Worm (Caenorhabditis elegans) whole organism, midembryonic: ENCODE results near the gene Y75B8A.6.
A peak's percentile ranks its signal among the peaks of the same experiment; 100 is the strongest.

Source experiments
- T22C8.4 ChIP-seq: fragments of 200-800 bp; sonication (Bioruptor generic); IDR thresholded peaks from 2 replicates; pipeline ENCODE4 v1.3.6; 2022; ENCODE audit warnings: missing genetic modification characterization, missing compliant biosample characterization
- cog-1 ChIP-seq: sonication (generic microtip); optimal IDR thresholded peaks from 2 replicates; lab custom pipeline; 2016; ENCODE audit warnings: missing genetic modification characterization, missing compliant biosample characterization
- flt-1 ChIP-seq: fragments of 200-800 bp; sonication (Bioruptor generic); IDR thresholded peaks from 2 replicates; pipeline ENCODE4 v1.3.6; 2022; ENCODE audit warnings: missing genetic modification characterization, missing compliant biosample characterization
- klf-2 ChIP-seq: fragments of 200-800 bp; sonication (Bioruptor generic); conservative IDR thresholded peaks from 2 replicates; pipeline ENCODE4 v1.3.6; 2022; ENCODE audit warnings: missing genetic modification reagents, missing genetic modification characterization, missing compliant biosample characterization
- med-1 ChIP-seq: sonication (generic microtip); optimal IDR thresholded peaks from 2 replicates; lab custom pipeline; 2017; ENCODE audit warnings: missing genetic modification characterization, mild to moderate bottlenecking, missing compliant biosample characterization, antibody characterized with exemption, missing genetic modification reagents; ENCODE audit not compliant: insufficient read depth
- ref-1 ChIP-seq: fragments of 200-800 bp; sonication (Bioruptor generic); conservative IDR thresholded peaks from 2 replicates; pipeline ENCODE4 v1.3.6; 2022; ENCODE audit warnings: missing genetic modification reagents, missing genetic modification characterization, missing compliant biosample characterization
- tab-1 ChIP-seq: fragments of 200-800 bp; sonication (Bioruptor generic); IDR thresholded peaks from 2 replicates; pipeline ENCODE4 v1.3.6; 2022; ENCODE audit warnings: missing genetic modification characterization, missing compliant biosample characterization
- ztf-23 ChIP-seq: fragments of 200-800 bp; sonication (Bioruptor generic); IDR thresholded peaks from 2 replicates; pipeline ENCODE4 v1.3.6; 2022; ENCODE audit warnings: missing genetic modification reagents, missing genetic modification characterization, missing compliant biosample characterization
- ztf-29 ChIP-seq: fragments of 200-800 bp; sonication (Bioruptor generic); IDR thresholded peaks from 2 replicates; pipeline ENCODE4 v1.3.6; 2022; ENCODE audit warnings: missing genetic modification reagents, missing genetic modification characterization, missing compliant biosample characterization

Y75B8A.6 gene

ce11 chrIII:12094158-12094856 is 35.8 kb downstream of the Y75B8A.6 start:
- TF ChIP-seq T22C8.4 (GFP tag; lab: Robert Waterston, UW): no peak
- TF ChIP-seq ztf-23 (GFP tag; lab: Robert Waterston, UW): no peak
- TF ChIP-seq flt-1 (GFP tag; lab: Robert Waterston, UW): no peak

- TF ChIP-seq tab-1 (GFP tag; lab: Robert Waterston, UW) (no peak), med-1 (no peak), cog-1 (tag; lab: Kevin White, UChicago) (no peak), klf-2 (no peak), T22C8.4 (GFP tag; lab: Robert Waterston, UW) (no peak), ref-1 (GFP tag; lab: Robert Waterston, UW) (no peak), flt-1 (GFP tag; lab: Robert Waterston, UW) (no peak), ztf-23 (GFP tag; lab: Robert Waterston, UW) (no peak), ztf-29 (GFP tag; lab: Robert Waterston, UW) (no peak)
Observed at ce11 chrIII:12092595-12092994, 37.5 kb downstream of the Y75B8A.6 start.

- TF ChIP-seq tab-1 (GFP tag; lab: Robert Waterston, UW) (no peak), klf-2 (no peak), med-1 (no peak), cog-1 (tag; lab: Kevin White, UChicago) (no peak), ref-1 (GFP tag; lab: Robert Waterston, UW) (no peak), ztf-23 (GFP tag; lab: Robert Waterston, UW) (no peak), ztf-29 (GFP tag; lab: Robert Waterston, UW) (no peak), T22C8.4 (GFP tag; lab: Robert Waterston, UW) (no peak)
Observed at ce11 chrIII:12087564-12087963, 42.6 kb downstream of the Y75B8A.6 start.

ce11 chrIII:12084749-12085307 is 45.3 kb downstream of the Y75B8A.6 start:
- TF ChIP-seq cog-1 (tag; lab: Kevin White, UChicago): peak; percentile 49
- no peak for TF ChIP-seq ztf-29 (GFP tag; lab: Robert Waterston, UW)
- TF ChIP-seq ztf-23 (GFP tag; lab: Robert Waterston, UW): no peak
- no peak for TF ChIP-seq flt-1 (GFP tag; lab: Robert Waterston, UW)

ce11 chrIII:12084216-12084615 is 45.9 kb downstream of the Y75B8A.6 start, which contains the start of gene nob-1:
Gene nob-1 (minus strand): TSS chrIII:12084316.
- no peak for TF ChIP-seq flt-1 (GFP tag; lab: Robert Waterston, UW)
- no peak for TF ChIP-seq cog-1 (tag; lab: Kevin White, UChicago)
- no peak for TF ChIP-seq tab-1 (GFP tag; lab: Robert Waterston, UW)
- no peak for TF ChIP-seq klf-2
- no peak for TF ChIP-seq T22C8.4 (GFP tag; lab: Robert Waterston, UW)
- no peak for TF ChIP-seq ref-1 (GFP tag; lab: Robert Waterston, UW)
- TF ChIP-seq med-1: no peak
- no peak for TF ChIP-seq ztf-29 (GFP tag; lab: Robert Waterston, UW)
- no peak for TF ChIP-seq ztf-23 (GFP tag; lab: Robert Waterston, UW)

- TF ChIP-seq ztf-23 (GFP tag; lab: Robert Waterston, UW) (peak; percentile 40; the same call in 1 of the 2 replicates), med-1 (no peak), T22C8.4 (GFP tag; lab: Robert Waterston, UW) (no peak)
Observed at ce11 chrIII:12081992-12082628, 48.0 kb downstream of the Y75B8A.6 start.

- TF ChIP-seq T22C8.4 (GFP tag; lab: Robert Waterston, UW) (no peak), ztf-23 (GFP tag; lab: Robert Waterston, UW) (no peak), ztf-29 (GFP tag; lab: Robert Waterston, UW) (no peak), klf-2 (no peak), tab-1 (GFP tag; lab: Robert Waterston, UW) (no peak), cog-1 (tag; lab: Kevin White, UChicago) (no peak), med-1 (no peak), ref-1 (GFP tag; lab: Robert Waterston, UW) (no peak), flt-1 (GFP tag; lab: Robert Waterston, UW) (no peak)
Observed at ce11 chrIII:12077456-12077855, 52.7 kb downstream of the Y75B8A.6 start, which contains the start of gene php-3. Gene php-3 (minus strand): TSS chrIII:12077556.
